Fruit fly (Drosophila melanogaster) whole organism, embryonic: ENCODE results near the gene CG8765.

ENCODE experiments used
- ATbp ChIP-seq: fragments of 200-800 bp; sonication (Bioruptor generic); optimal IDR thresholded peaks from 2 replicates; lab custom pipeline; 2017; ENCODE audit warnings: missing biosample characterization, mild to moderate bottlenecking, missing genetic modification characterization, missing genetic modification reagents
- CG10321 ChIP-seq: fragments of 200-800 bp; sonication (Bioruptor generic); IDR thresholded peaks from 2 replicates; pipeline ENCODE4 v1.3.6; 2022; ENCODE audit warnings: missing biosample characterization, missing genetic modification characterization
- CG16863 ChIP-seq: fragments of 200-800 bp; sonication (Bioruptor generic); optimal IDR thresholded peaks from 3 replicates; lab custom pipeline; 2016; ENCODE audit warnings: missing biosample characterization, missing genetic modification characterization
- CG17612 ChIP-seq: fragments of 200-800 bp; sonication (Bioruptor generic); IDR thresholded peaks from 2 replicates; pipeline ENCODE4 v1.3.6; 2022; ENCODE audit warnings: missing biosample characterization, missing genetic modification characterization
- CG1832 ChIP-seq: fragments of 200-800 bp; sonication (Bioruptor generic); optimal IDR thresholded peaks from 2 replicates; lab custom pipeline; 2017; ENCODE audit warnings: missing biosample characterization, mild to moderate bottlenecking, missing genetic modification characterization, inconsistent platforms
- CG18764 ChIP-seq: fragments of 200-800 bp; sonication (Bioruptor generic); optimal IDR thresholded peaks from 3 replicates; lab custom pipeline; 2016; ENCODE audit warnings: missing biosample characterization, missing genetic modification characterization
- CG4730 ChIP-seq: fragments of 200-800 bp; sonication (Bioruptor generic); IDR thresholded peaks from 2 replicates; pipeline ENCODE4 v1.3.6; 2022; ENCODE audit warnings: missing biosample characterization, missing genetic modification characterization
- CG7745 ChIP-seq: fragments of 200-800 bp; sonication (Bioruptor generic); optimal IDR thresholded peaks from 2 replicates; lab custom pipeline; 2018; ENCODE audit warnings: missing biosample characterization, mild to moderate bottlenecking, missing genetic modification characterization, moderate library complexity
- CG7786 ChIP-seq: fragments of 200-800 bp; sonication (Bioruptor generic); optimal IDR thresholded peaks from 2 replicates; lab custom pipeline; 2016; ENCODE audit warnings: missing biosample characterization, missing genetic modification characterization
- CG8944 ChIP-seq: fragments of 200-800 bp; sonication (Bioruptor generic); optimal IDR thresholded peaks from 3 replicates; lab custom pipeline; 2016; ENCODE audit warnings: missing biosample characterization, missing genetic modification characterization
- CG9609 ChIP-seq: fragments of 200-800 bp; sonication (Bioruptor generic); optimal IDR thresholded peaks from 3 replicates; lab custom pipeline; 2016; ENCODE audit warnings: missing biosample characterization, missing genetic modification characterization
- CTCF ChIP-seq: fragments of 200-800 bp; sonication (Bioruptor generic); optimal IDR thresholded peaks from 2 replicates; lab custom pipeline; 2017; ENCODE audit warnings: missing biosample characterization, mild to moderate bottlenecking, missing genetic modification characterization, moderate library complexity
- Camta ChIP-seq: fragments of 200-800 bp; sonication (Bioruptor generic); optimal IDR thresholded peaks from 2 replicates; lab custom pipeline; 2016; ENCODE audit warnings: missing biosample characterization, missing genetic modification characterization
- Dek ChIP-seq: fragments of 200-800 bp; sonication (Bioruptor generic); optimal IDR thresholded peaks from 3 replicates; lab custom pipeline; 2019; ENCODE audit warnings: missing biosample characterization, mild to moderate bottlenecking, missing genetic modification characterization, moderate library complexity
- Dll ChIP-seq: fragments of 200-800 bp; sonication (Bioruptor generic); IDR thresholded peaks from 4 replicates; pipeline ENCODE4 v1.3.6; 2022; ENCODE audit warnings: missing biosample characterization, missing genetic modification characterization; ENCODE audit not compliant: partially characterized antibody
- Fer1 ChIP-seq: fragments of 200-800 bp; sonication (Bioruptor generic); optimal IDR thresholded peaks from 2 replicates; lab custom pipeline; 2017; ENCODE audit warnings: missing biosample characterization, mild to moderate bottlenecking, missing genetic modification characterization
- Fer3 ChIP-seq: fragments of 200-800 bp; sonication (Bioruptor generic); optimal IDR thresholded peaks from 2 replicates; lab custom pipeline; 2018; ENCODE audit warnings: missing biosample characterization, mild to moderate bottlenecking, missing genetic modification characterization, moderate library complexity
- Gug ChIP-seq: fragments of 200-800 bp; sonication (Bioruptor generic); IDR thresholded peaks from 4 replicates; pipeline ENCODE4 v1.3.6; 2022; ENCODE audit warnings: missing biosample characterization, missing genetic modification characterization
- HLH4C ChIP-seq: fragments of 200-800 bp; sonication (Bioruptor generic); IDR thresholded peaks from 3 replicates; pipeline ENCODE4 v1.3.6; 2022; ENCODE audit warnings: missing biosample characterization, missing genetic modification characterization; ENCODE audit not compliant: partially characterized antibody
- HLHmδ ChIP-seq: fragments of 200-800 bp; sonication (Bioruptor generic); optimal IDR thresholded peaks from 2 replicates; lab custom pipeline; 2018; ENCODE audit warnings: missing biosample characterization, mild to moderate bottlenecking, missing genetic modification characterization, moderate library complexity
- Jarid2 ChIP-seq: fragments of 200-800 bp; sonication (Bioruptor generic); optimal IDR thresholded peaks from 3 replicates; lab custom pipeline; 2017; ENCODE audit warnings: mild to moderate bottlenecking, missing biosample characterization, missing genetic modification reagents, missing genetic modification characterization
- Nf-YC ChIP-seq: fragments of 200-800 bp; optimal IDR thresholded peaks from 3 replicates; lab custom pipeline; 2019; ENCODE audit warnings: missing biosample characterization, mild to moderate bottlenecking, missing genetic modification characterization, moderate library complexity
- Opbp ChIP-seq: fragments of 200-800 bp; sonication (Bioruptor generic); IDR thresholded peaks from 3 replicates; pipeline ENCODE4 v1.3.6; 2022; ENCODE audit warnings: missing biosample characterization, missing genetic modification characterization; ENCODE audit not compliant: partially characterized antibody
- TFAM ChIP-seq: fragments of 200-800 bp; sonication (Bioruptor generic); optimal IDR thresholded peaks from 2 replicates; lab custom pipeline; 2017; ENCODE audit warnings: missing biosample characterization, missing genetic modification characterization, inconsistent platforms
- Vsx1 ChIP-seq: fragments of 200-800 bp; sonication (Bioruptor generic); optimal IDR thresholded peaks from 2 replicates; lab custom pipeline; 2017; ENCODE audit warnings: missing biosample characterization, mild to moderate bottlenecking, missing genetic modification characterization, missing genetic modification reagents
- Xbp1 ChIP-seq: fragments of 200-800 bp; sonication (Bioruptor generic); optimal IDR thresholded peaks from 3 replicates; lab custom pipeline; 2016; ENCODE audit warnings: missing biosample characterization, mild to moderate bottlenecking, missing genetic modification characterization
- Xrp1 ChIP-seq: fragments of 200-800 bp; sonication (Bioruptor generic); IDR thresholded peaks from 2 replicates; pipeline ENCODE4 v1.3.6; 2022; ENCODE audit warnings: missing biosample characterization, missing genetic modification characterization
- ara ChIP-seq: fragments of 200-800 bp; sonication (Bioruptor generic); IDR thresholded peaks from 2 replicates; pipeline ENCODE4 v1.3.6; 2022; ENCODE audit warnings: missing biosample characterization, missing genetic modification characterization
- az2 ChIP-seq: fragments of 200-800 bp; sonication (Bioruptor generic); optimal IDR thresholded peaks from 3 replicates; lab custom pipeline; 2016; ENCODE audit warnings: missing biosample characterization, missing genetic modification characterization
- bcd ChIP-seq: fragments of 200-800 bp; sonication (Bioruptor generic); optimal IDR thresholded peaks from 2 replicates; lab custom pipeline; 2017; ENCODE audit warnings: missing biosample characterization, mild to moderate bottlenecking, missing genetic modification characterization
- bowl ChIP-seq: fragments of 200-800 bp; sonication (Bioruptor generic); IDR thresholded peaks from 2 replicates; pipeline ENCODE4 v1.3.6; 2022; ENCODE audit warnings: missing biosample characterization, missing genetic modification characterization
- btn ChIP-seq: fragments of 200-800 bp; sonication (Bioruptor generic); optimal IDR thresholded peaks from 2 replicates; lab custom pipeline; 2016; ENCODE audit warnings: missing biosample characterization, missing genetic modification characterization
- dimm ChIP-seq: fragments of 200-800 bp; sonication (Bioruptor generic); IDR thresholded peaks from 2 replicates; pipeline ENCODE4 v1.3.6; 2022; ENCODE audit warnings: missing biosample characterization, missing genetic modification characterization
- disco-r ChIP-seq: fragments of 200-800 bp; sonication (Bioruptor generic); optimal IDR thresholded peaks from 2 replicates; lab custom pipeline; 2016; ENCODE audit warnings: missing biosample characterization, missing genetic modification characterization
- gcm ChIP-seq: fragments of 200-800 bp; sonication (Bioruptor generic); optimal IDR thresholded peaks from 2 replicates; lab custom pipeline; 2019; ENCODE audit warnings: missing biosample characterization, mild to moderate bottlenecking, missing genetic modification characterization, moderate library complexity
- grn ChIP-seq: fragments of 200-800 bp; sonication (Bioruptor generic); optimal IDR thresholded peaks from 3 replicates; lab custom pipeline; 2017; ENCODE audit warnings: missing biosample characterization, missing genetic modification characterization
- hb ChIP-seq: fragments of 200-800 bp; sonication (Bioruptor generic); IDR thresholded peaks from 3 replicates; pipeline ENCODE4 v1.3.6; 2022; ENCODE audit warnings: missing biosample characterization, missing genetic modification characterization; ENCODE audit not compliant: partially characterized antibody
- nerfin-2 ChIP-seq: fragments of 200-800 bp; sonication (Bioruptor generic); IDR thresholded peaks from 2 replicates; pipeline ENCODE4 v1.3.6; 2022; ENCODE audit warnings: missing biosample characterization, missing genetic modification characterization; ENCODE audit not compliant: partially characterized antibody
- nom ChIP-seq: fragments of 200-800 bp; sonication (Bioruptor generic); optimal IDR thresholded peaks from 2 replicates; lab custom pipeline; 2017; ENCODE audit warnings: missing biosample characterization, missing genetic modification characterization, mild to moderate bottlenecking, moderate library complexity, missing genetic modification reagents
- otp ChIP-seq: fragments of 200-800 bp; sonication (Bioruptor generic); IDR thresholded peaks from 3 replicates; pipeline ENCODE4, ENCODE4 v1.3.6; 2022; ENCODE audit warnings: missing biosample characterization, missing genetic modification characterization
- phol ChIP-seq: fragments of 200-800 bp; sonication (Bioruptor generic); optimal IDR thresholded peaks from 3 replicates; lab custom pipeline; 2018; ENCODE audit warnings: missing biosample characterization, mild to moderate bottlenecking, missing genetic modification characterization, moderate library complexity
- pnt ChIP-seq: fragments of 200-800 bp; sonication (Bioruptor generic); optimal IDR thresholded peaks from 3 replicates; lab custom pipeline; 2016; ENCODE audit warnings: missing biosample characterization, missing genetic modification characterization
- pros ChIP-seq: fragments of 200-800 bp; sonication (Bioruptor generic); optimal IDR thresholded peaks from 3 replicates; lab custom pipeline; 2019; ENCODE audit warnings: missing biosample characterization, mild to moderate bottlenecking, missing genetic modification characterization, moderate library complexity
- sc ChIP-seq, 3 experiments: fragments of >200 bp in 2 of 3; fragments of 200-800 bp in 1 of 3; sonication (Bioruptor generic) in 1 of 3; optimal IDR thresholded peaks; 2 replicates in 2 of 3; 3 replicates in 1 of 3; lab custom pipeline; 2017; ENCODE audit warnings: mild to moderate bottlenecking in 1 of 3, missing biosample characterization in 1 of 3, missing genetic modification characterization in 1 of 3, missing genetic modification reagents in 1 of 3
- schlank ChIP-seq: fragments of 200-800 bp; sonication (Bioruptor generic); optimal IDR thresholded peaks from 2 replicates; lab custom pipeline; 2018; ENCODE audit warnings: missing biosample characterization, mild to moderate bottlenecking, missing genetic modification characterization
- slp2 ChIP-seq: fragments of 200-800 bp; sonication (Bioruptor generic); optimal IDR thresholded peaks from 2 replicates; lab custom pipeline; 2016; ENCODE audit warnings: missing biosample characterization, missing genetic modification characterization
- tap ChIP-seq: fragments of 200-800 bp; optimal IDR thresholded peaks from 3 replicates; lab custom pipeline; 2019; ENCODE audit warnings: missing biosample characterization, mild to moderate bottlenecking, missing genetic modification characterization, moderate library complexity
- unpg ChIP-seq: fragments of 200-800 bp; sonication (Bioruptor generic); optimal IDR thresholded peaks from 3 replicates; lab custom pipeline; 2018; ENCODE audit warnings: missing biosample characterization, mild to moderate bottlenecking, missing genetic modification characterization, moderate library complexity
- yki ChIP-seq: fragments of >200 bp; optimal IDR thresholded peaks from 3 replicates; lab custom pipeline; 2018
- zen ChIP-seq: fragments of 200-800 bp; sonication (Bioruptor generic); optimal IDR thresholded peaks from 3 replicates; lab custom pipeline; 2018; ENCODE audit warnings: missing biosample characterization, mild to moderate bottlenecking, missing genetic modification characterization, moderate library complexity
- zf30C ChIP-seq: fragments of 200-800 bp; sonication (Bioruptor generic); optimal IDR thresholded peaks from 3 replicates; lab custom pipeline; 2018; ENCODE audit warnings: missing biosample characterization, mild to moderate bottlenecking, missing genetic modification characterization

CG8765 gene

dm6 chr3L:19665059-19665626 is 22.0 kb downstream of the CG8765 start (continued):
- TF ChIP-seq Nf-YC (peak; percentile 85), btn (GFP tag; lab: Kevin White, UChicago) (no peak), ara (GFP tag; lab: Robert Waterston, UW) (no peak), Fer3 (tag; lab: Kevin White, UChicago) (no peak), sc (optimal IDR thresholded peaks at IDR 0.05; lab: Kevin White, UChicago) (no peak), sc (GFP tag; optimal IDR thresholded peaks at IDR 0.05; lab: Kevin White, UChicago) (no peak), nom (GFP tag; lab: Kevin White, UChicago) (no peak), CG18764 (no peak), disco-r (GFP tag; lab: Kevin White, UChicago) (no peak), CG7786 (GFP tag; lab: Kevin White, UChicago) (no peak), ATbp (GFP tag; lab: Kevin White, UChicago) (no peak), CG7745 (no peak), Opbp (no peak), dimm (no peak), Xbp1 (peak; percentile 9), Dek (tag; lab: Kevin White, UChicago) (no peak), CG16863 (GFP tag; lab: Kevin White, UChicago) (no peak), gcm (no peak), bcd (GFP tag; lab: Kevin White, UChicago) (no peak), CG1832 (GFP tag; lab: Kevin White, UChicago) (peak; percentile 50), hb (no peak), schlank (no peak), CG17612 (GFP tag; lab: Robert Waterston, UW) (no peak), CTCF (no peak), tap (no peak), CG8944 (GFP tag; lab: Kevin White, UChicago) (no peak), Vsx1 (no peak), yki (lab: Kevin White, UChicago) (no peak), Fer1 (GFP tag; lab: Kevin White, UChicago) (no peak), Gug (GFP tag; lab: Robert Waterston, UW) (no peak), pnt (GFP tag; lab: Kevin White, UChicago) (no peak), bowl (GFP tag; lab: Robert Waterston, UW) (no peak), nerfin-2 (GFP tag; lab: Robert Waterston, UW) (no peak), otp (GFP tag; lab: Robert Waterston, UW) (no peak), CG9609 (GFP tag; lab: Kevin White, UChicago) (no peak), zf30C (GFP tag; lab: Kevin White, UChicago) (peak; percentile 20), TFAM (GFP tag; lab: Kevin White, UChicago) (no peak), Jarid2 (GFP tag; lab: Kevin White, UChicago) (peak; percentile 6), pros (no peak), Camta (GFP tag; lab: Kevin White, UChicago) (no peak), HLHmδ (GFP tag; lab: Kevin White, UChicago) (no peak), grn (GFP tag; lab: Kevin White, UChicago) (no peak), unpg (GFP tag; lab: Kevin White, UChicago) (no peak), HLH4C (GFP tag; lab: Robert Waterston, UW) (no peak), Dll (GFP tag; lab: Robert Waterston, UW) (no peak), phol (tag; lab: Kevin White, UChicago) (no peak), slp2 (GFP tag; lab: Kevin White, UChicago) (no peak), az2 (no peak), Xrp1 (GFP tag; lab: Robert Waterston, UW) (peak; percentile 29; the same call in 1 of the 2 replicates), CG10321 (GFP tag; lab: Robert Waterston, UW) (peak; percentile 54; the same call in 1 of the 2 replicates), zen (tag; lab: Kevin White, UChicago) (no peak), CG4730 (no peak)
